Fruit fly (Drosophila melanogaster) whole organism, prepupa: ENCODE results near the gene CG1999.

Experiments
- Eip78C ChIP-seq: fragments of 200-800 bp; sonication (Bioruptor generic); peaks from one replicate; lab custom pipeline; 2016; ENCODE audit warnings: missing biosample characterization, missing genetic modification characterization
- svp ChIP-seq: fragments of 200-800 bp; sonication (Bioruptor generic); peaks from one replicate; lab custom pipeline; 2016; ENCODE audit warnings: missing biosample characterization, missing genetic modification characterization

DNA sequence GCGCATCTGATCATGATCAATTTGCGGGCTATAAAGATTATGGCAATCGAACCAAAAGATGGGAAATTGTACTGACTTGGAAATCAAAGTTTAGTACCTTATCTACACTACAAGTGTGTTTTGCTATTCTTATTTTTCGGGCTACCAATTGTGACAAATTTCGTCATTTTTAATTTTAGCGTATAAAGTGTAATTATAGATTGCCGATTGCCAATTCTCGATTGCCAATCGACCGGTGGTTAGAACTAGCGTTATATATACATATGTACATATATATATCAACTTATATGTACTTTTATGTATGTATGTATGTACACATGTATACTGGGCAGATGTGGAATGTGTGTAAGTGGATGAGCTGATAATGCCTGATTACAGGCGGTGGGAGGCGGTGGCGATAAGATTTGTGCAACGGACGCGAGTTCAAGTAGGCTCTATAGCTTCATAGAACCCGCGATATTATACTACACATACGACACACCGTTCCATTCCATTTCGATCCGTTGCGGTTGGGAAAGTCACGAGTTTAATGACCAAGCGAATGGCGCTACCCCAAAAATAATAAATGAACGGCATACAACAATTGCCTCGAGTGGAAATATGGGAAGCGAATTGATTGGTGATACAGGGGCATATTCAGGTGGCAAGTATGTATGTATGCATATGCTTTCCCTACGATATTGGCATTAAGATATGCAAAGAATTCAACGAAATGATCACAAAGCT lies 42.5 kb upstream of the CG1999 start:
- TF ChIP-seq svp (GFP tag; lab: Kevin White, UChicago), result peak; percentile 48
- peak; percentile 21 for TF ChIP-seq Eip78C (GFP tag; lab: Kevin White, UChicago)
